Worm (Caenorhabditis elegans): ENCODE results near the gene C27F2.10.

C27F2.10 gene

ce11 chrIII:5026366-5026765 is 39.7 kb upstream of the C27F2.10 start:
- no peak for TF ChIP-seq mls-2 (tag; optimal IDR thresholded peaks at IDR 0.05)
- TF ChIP-seq pha-4 (tag; optimal IDR thresholded peaks at IDR 0.05), result no peak
- TF ChIP-seq sptf-1 (tag; optimal IDR thresholded peaks at IDR 0.05), result no peak
- TF ChIP-seq cnd-1 (tag; optimal IDR thresholded peaks at IDR 0.05), result no peak
- TF ChIP-seq unc-120 (tag; optimal IDR thresholded peaks at IDR 0.05; ENCODE audit: poor library complexity, severe bottlenecking), result no peak
- no peak for TF ChIP-seq nhr-12 (tag; optimal IDR thresholded peaks at IDR 0.05)
- no peak for TF ChIP-seq ceh-39 (tag; optimal IDR thresholded peaks at IDR 0.05)
- no peak for TF ChIP-seq ceh-43 (GFP tag; optimal IDR thresholded peaks at IDR 0.05)
- TF ChIP-seq lin-32 (GFP tag; optimal IDR thresholded peaks at IDR 0.05), result no peak
- no peak for TF ChIP-seq ceh-83 (GFP tag; optimal IDR thresholded peaks at IDR 0.05)
- no peak for TF ChIP-seq flh-1 (GFP tag; optimal IDR thresholded peaks at IDR 0.05)
- no peak for TF ChIP-seq drap-1 (GFP tag; optimal IDR thresholded peaks at IDR 0.05)
- TF ChIP-seq elt-1 (tag; optimal IDR thresholded peaks at IDR 0.05; ENCODE audit: borderline replicate concordance, insufficient read depth), result no peak
- no peak for TF ChIP-seq tbx-8 (GFP tag; optimal IDR thresholded peaks at IDR 0.05)

- no peak for TF ChIP-seq tbx-8 (GFP tag; optimal IDR thresholded peaks at IDR 0.05)
- no peak for TF ChIP-seq lin-32 (GFP tag; optimal IDR thresholded peaks at IDR 0.05)
- no peak for TF ChIP-seq lsy-2 (tag; optimal IDR thresholded peaks at IDR 0.05)
- TF ChIP-seq ces-1 (GFP tag; optimal IDR thresholded peaks at IDR 0.05), result no peak
- TF ChIP-seq hlh-1 (tag; optimal IDR thresholded peaks at IDR 0.05), result no peak
- no peak for TF ChIP-seq blmp-1 (tag; optimal IDR thresholded peaks at IDR 0.05)
- TF ChIP-seq nhr-28 (tag; optimal IDR thresholded peaks at IDR 0.05), result no peak
- TF ChIP-seq flh-1 (GFP tag; optimal IDR thresholded peaks at IDR 0.05), result no peak
- no peak for TF ChIP-seq pha-4 (tag; optimal IDR thresholded peaks at IDR 0.05)
- TF ChIP-seq nhr-2 (tag; optimal IDR thresholded peaks at IDR 0.05), result no peak
- no peak for TF ChIP-seq cnd-1 (tag; optimal IDR thresholded peaks at IDR 0.05)
- no peak for TF ChIP-seq mep-1 (tag; optimal IDR thresholded peaks at IDR 0.05)
- no peak for TF ChIP-seq sem-2 (GFP tag; optimal IDR thresholded peaks at IDR 0.05)
These were observed 38.5 kb upstream of the C27F2.10 start for ce11 chrIII:5025136-5025629.

ce11 chrIII:5024393-5024964 is 37.8 kb upstream of the C27F2.10 start, which contains the start of gene pcf-11:
TSS of gene pcf-11 (plus strand) at chrIII:5024914.
- TF ChIP-seq sem-2 (GFP tag; optimal IDR thresholded peaks at IDR 0.05) (no peak), ceh-43 (GFP tag; optimal IDR thresholded peaks at IDR 0.05) (no peak), ham-2 (GFP tag; optimal IDR thresholded peaks at IDR 0.05) (peak; percentile 27), ces-1 (GFP tag; optimal IDR thresholded peaks at IDR 0.05) (peak; percentile 43), ceh-83 (GFP tag; optimal IDR thresholded peaks at IDR 0.05) (peak; percentile 70), unc-62 (GFP tag; optimal IDR thresholded peaks at IDR 0.05) (peak; percentile 3), unc-39 (tag; optimal IDR thresholded peaks at IDR 0.05) (no peak), nhr-12 (tag; optimal IDR thresholded peaks at IDR 0.05) (no peak), snpc-4 (tag; optimal IDR thresholded peaks at IDR 0.05) (no peak), mab-5 (tag; optimal IDR thresholded peaks at IDR 0.05) (no peak), mep-1 (tag; optimal IDR thresholded peaks at IDR 0.05) (peak; percentile 1), drap-1 (GFP tag; optimal IDR thresholded peaks at IDR 0.05) (no peak), lin-32 (GFP tag; optimal IDR thresholded peaks at IDR 0.05) (peak; percentile 14), nhr-237 (tag; optimal IDR thresholded peaks at IDR 0.05) (no peak), nhr-2 (tag; optimal IDR thresholded peaks at IDR 0.05) (no peak), zip-8 (tag; optimal IDR thresholded peaks at IDR 0.05) (no peak), elt-1 (tag; optimal IDR thresholded peaks at IDR 0.05; ENCODE audit: borderline replicate concordance, insufficient read depth) (no peak), cnd-1 (tag; optimal IDR thresholded peaks at IDR 0.05) (no peak), lsy-2 (tag; optimal IDR thresholded peaks at IDR 0.05) (peak; percentile 23), sptf-1 (tag; optimal IDR thresholded peaks at IDR 0.05) (no peak), elt-3 (tag; optimal IDR thresholded peaks at IDR 0.05) (no peak), unc-120 (tag; optimal IDR thresholded peaks at IDR 0.05; ENCODE audit: poor library complexity, severe bottlenecking) (peak; percentile 13), ztf-11 (tag; optimal IDR thresholded peaks at IDR 0.05) (no peak), bed-3 (GFP tag; optimal IDR thresholded peaks at IDR 0.05) (no peak), lin-13 (tag; optimal IDR thresholded peaks at IDR 0.05) (no peak), hlh-1 (tag; optimal IDR thresholded peaks at IDR 0.05) (peak; percentile 61), nhr-76 (tag; optimal IDR thresholded peaks at IDR 0.05) (no peak), ceh-39 (tag; optimal IDR thresholded peaks at IDR 0.05) (peak; percentile 84), mls-2 (tag; optimal IDR thresholded peaks at IDR 0.05) (no peak), nhr-28 (tag; optimal IDR thresholded peaks at IDR 0.05) (no peak), pha-4 (tag; optimal IDR thresholded peaks at IDR 0.05) (no peak), blmp-1 (tag; optimal IDR thresholded peaks at IDR 0.05) (no peak), flh-1 (GFP tag; optimal IDR thresholded peaks at IDR 0.05) (no peak), M03D4.4 (tag; optimal IDR thresholded peaks at IDR 0.05) (no peak), tbx-8 (GFP tag; optimal IDR thresholded peaks at IDR 0.05) (no peak)

All from whole organism, mixed stage, embryonic.